Worm (Caenorhabditis elegans): ENCODE measurements around the gene ard-1.
A peak's percentile ranks its signal among the peaks of the same experiment; 100 is the strongest.

Gene ard-1

ce11 chrIV:11156526-11156925, 25.4 kb downstream of the ard-1 start:
- TF ChIP-seq hsf-1 (GFP tag; IDR thresholded peaks at IDR 0.05), result 0 out of 2 replicates have a peak, but pooled peaks have one; percentile 62
- TF ChIP-seq Y67H2A.10 (GFP tag; conservative IDR thresholded peaks at IDR 0.05), result no peak
- TF ChIP-seq F49E8.2 (tag; optimal IDR thresholded peaks at IDR 0.05; ENCODE audit: insufficient read depth), result peak; percentile 5
- 0 out of 2 replicates have a peak, but pooled peaks have one; percentile 53 for TF ChIP-seq madf-3 (GFP tag; IDR thresholded peaks at IDR 0.05)

ce11 chrIV:11159886-11160285, 28.8 kb downstream of the ard-1 start, which contains the start of gene mboa-4:
TSS of gene mboa-4 (minus strand) at chrIV:11159986.
- TF ChIP-seq chd-7 (tag; optimal IDR thresholded peaks at IDR 0.05), result no peak

ce11 chrIV:11160707-11161106, 29.6 kb downstream of the ard-1 start, which contains the start of gene C08F8.15:
TSS of gene C08F8.15 (minus strand) at chrIV:11160807.
- TF ChIP-seq F33H1.4 (GFP tag; IDR thresholded peaks at IDR 0.05) (no peak), Y53G8AR.9 (GFP tag; conservative IDR thresholded peaks at IDR 0.05) (no peak), tbx-9 (tag; optimal IDR thresholded peaks at IDR 0.05; ENCODE audit: borderline replicate concordance) (no peak), F39B2.1 (GFP tag; IDR thresholded peaks at IDR 0.05) (no peak), F55B11.4 (tag; optimal IDR thresholded peaks at IDR 0.05; ENCODE audit: borderline replicate concordance, insufficient read depth) (no peak), bed-2 (GFP tag; IDR thresholded peaks at IDR 0.05) (no peak)

ce11 chrIV:11162451-11162850, 31.4 kb downstream of the ard-1 start, which contains the start of gene fbxb-9:
TSS of gene fbxb-9 (minus strand) at chrIV:11162551.
- no peak for TF ChIP-seq fkh-3 (tag; optimal IDR thresholded peaks at IDR 0.05)
- TF ChIP-seq mxl-1 (tag; optimal IDR thresholded peaks at IDR 0.05), result no peak
- no peak for TF ChIP-seq egrh-3 (GFP tag; IDR thresholded peaks at IDR 0.05)
- TF ChIP-seq die-1 (tag; optimal IDR thresholded peaks at IDR 0.05), result no peak
- TF ChIP-seq lsy-27 (tag; optimal IDR thresholded peaks at IDR 0.05; ENCODE audit: borderline replicate concordance, insufficient read depth), result no peak
- TF ChIP-seq dpff-1 (tag; optimal IDR thresholded peaks at IDR 0.05), result no peak
- TF ChIP-seq F57A8.1 (GFP tag; optimal IDR thresholded peaks at IDR 0.05), result no peak
- TF ChIP-seq F52B5.7 (tag; optimal IDR thresholded peaks at IDR 0.05), result no peak
- TF ChIP-seq C06A6.2 (GFP tag; conservative IDR thresholded peaks at IDR 0.05), result no peak
- no peak for TF ChIP-seq T26A5.8 (tag; optimal IDR thresholded peaks at IDR 0.05)

ce11 chrIV:11164831-11165230, 33.8 kb downstream of the ard-1 start, which contains the start of gene C08F8.6:
TSS of gene C08F8.6 (minus strand) at chrIV:11164931.
- TF ChIP-seq attf-6 (GFP tag; IDR thresholded peaks at IDR 0.05), result no peak
- TF ChIP-seq egrh-3 (GFP tag; IDR thresholded peaks at IDR 0.05), result no peak
- no peak for TF ChIP-seq T26A5.8 (tag; optimal IDR thresholded peaks at IDR 0.05)
- no peak for TF ChIP-seq B0019.2 (GFP tag; conservative IDR thresholded peaks at IDR 0.05)
- no peak for TF ChIP-seq let-526 (GFP tag; IDR thresholded peaks at IDR 0.05)
- no peak for TF ChIP-seq egl-18 (GFP tag; IDR thresholded peaks at IDR 0.05)
- 0 out of 2 replicates have a peak, but pooled peaks have one; percentile 44 for TF ChIP-seq lag-1 (GFP tag; IDR thresholded peaks at IDR 0.05)

- TF ChIP-seq Y53G8AR.9 (GFP tag; conservative IDR thresholded peaks at IDR 0.05) (no peak), T07F8.4 (tag; optimal IDR thresholded peaks at IDR 0.05) (no peak), snpc-1.3 (tag; optimal IDR thresholded peaks at IDR 0.05; ENCODE audit: insufficient read depth) (no peak), Y79H2A.3 (GFP tag; conservative IDR thresholded peaks at IDR 0.05) (no peak), Y67H2A.10 (GFP tag; conservative IDR thresholded peaks at IDR 0.05) (no peak), ceh-27 (GFP tag; optimal IDR thresholded peaks at IDR 0.05) (no peak), dpff-1 (tag; optimal IDR thresholded peaks at IDR 0.05) (no peak), B0019.2 (GFP tag; conservative IDR thresholded peaks at IDR 0.05) (no peak), hrde-1 (tag; optimal IDR thresholded peaks at IDR 0.05; ENCODE audit: borderline replicate concordance) (no peak), xnd-1 (tag; optimal IDR thresholded peaks at IDR 0.05) (no peak), attf-3 (GFP tag; conservative IDR thresholded peaks at IDR 0.05) (no peak), F55B11.4 (tag; optimal IDR thresholded peaks at IDR 0.05; ENCODE audit: borderline replicate concordance, insufficient read depth) (no peak), let-526 (GFP tag; IDR thresholded peaks at IDR 0.05) (no peak), tbx-9 (tag; optimal IDR thresholded peaks at IDR 0.05; ENCODE audit: borderline replicate concordance) (no peak), unc-130 (GFP tag; optimal IDR thresholded peaks at IDR 0.05) (no peak), rpc-1 (optimal IDR thresholded peaks at IDR 0.05) (no peak), rpc-1 (tag; optimal IDR thresholded peaks at IDR 0.05) (no peak), snpc-4 (GFP tag; optimal IDR thresholded peaks at IDR 0.05) (no peak), snpc-4 (tag; optimal IDR thresholded peaks at IDR 0.05) (no peak)
Observed at ce11 chrIV:11169652-11170051, 38.6 kb downstream of the ard-1 start, which contains the start of gene nhr-67. TSS of gene nhr-67 (plus strand) at chrIV:11169748.

Measured in whole organism, young adult.